Worm (Caenorhabditis elegans): Measurements from ENCODE around the gene arrd-19.

arrd-19 gene

ce11 chrV:3273577-3274100, 41.7 kb downstream of the arrd-19 start, which contains the start of gene T28A11.4:
TSS of gene T28A11.4 (plus strand) at chrV:3274050.
- TF ChIP-seq aha-1 (tag) (peak; percentile 68), unc-62 (GFP tag; optimal IDR thresholded peaks at IDR 0.05 in 1 of 2) (peak in 1 of 2 experiments; percentile 55), unc-62 (tag; optimal IDR thresholded peaks at IDR 0.05) (no peak), skn-1 (tag; optimal IDR thresholded peaks at IDR 0.05) (no peak)

ce11 chrV:3273156-3273555, 42.2 kb downstream of the arrd-19 start, which contains the start of gene T28A11.20:
TSS of gene T28A11.20 (minus strand) at chrV:3273256.
- TF ChIP-seq snpc-4 (tag; optimal IDR thresholded peaks at IDR 0.05) = no peak
- TF ChIP-seq fos-1 (tag; optimal IDR thresholded peaks at IDR 0.05) = no peak
- no peak for TF ChIP-seq nhr-28 (tag; optimal IDR thresholded peaks at IDR 0.05)
- no peak for TF ChIP-seq Y5F2A.4 (GFP tag; optimal IDR thresholded peaks at IDR 0.05)
- TF ChIP-seq dmd-8 (GFP tag; IDR thresholded peaks at IDR 0.05) = no peak
- TF ChIP-seq arid-1 (GFP tag; conservative IDR thresholded peaks at IDR 0.05) = no peak
- TF ChIP-seq dmd-9 (GFP tag; IDR thresholded peaks at IDR 0.05) = no peak
- TF ChIP-seq hmg-1.1 (GFP tag; IDR thresholded peaks at IDR 0.05) = no peak
- TF ChIP-seq nhr-25 (tag; optimal IDR thresholded peaks at IDR 0.05; ENCODE audit: borderline replicate concordance, insufficient read depth) = no peak
- no peak for TF ChIP-seq daf-19 (GFP tag; conservative IDR thresholded peaks at IDR 0.05)
- no peak for TF ChIP-seq lir-3 (tag; optimal IDR thresholded peaks at IDR 0.05)
- no peak for TF ChIP-seq ctbp-1 (GFP tag; IDR thresholded peaks at IDR 0.05)
- no peak for TF ChIP-seq mep-1 (tag; optimal IDR thresholded peaks at IDR 0.05)
- TF ChIP-seq F49E8.2 (tag; optimal IDR thresholded peaks at IDR 0.05; ENCODE audit: borderline replicate concordance) = no peak
- no peak for TF ChIP-seq ceh-32 (tag; optimal IDR thresholded peaks at IDR 0.05; ENCODE audit: poor library complexity)

ce11 chrV:3269407-3269806, 45.9 kb downstream of the arrd-19 start, which contains the start of gene T28A11.19:
TSS of gene T28A11.19 (minus strand) at chrV:3269514.
- no peak for TF ChIP-seq Y48G9A.11 (GFP tag; IDR thresholded peaks at IDR 0.05)
- no peak for TF ChIP-seq T26A8.4 (GFP tag; IDR thresholded peaks at IDR 0.05)
- TF ChIP-seq ZK546.5 (tag; optimal IDR thresholded peaks at IDR 0.05) = no peak
- TF ChIP-seq unc-62 (GFP tag; optimal IDR thresholded peaks at IDR 0.05 in 1 of 2) = peak in 1 of 2 experiments; percentile 97
- no peak for TF ChIP-seq unc-62 (tag; optimal IDR thresholded peaks at IDR 0.05)
- TF ChIP-seq aha-1 (tag) = peak; percentile 31
- no peak for TF ChIP-seq hif-1 (tag; optimal IDR thresholded peaks at IDR 0.05)
- TF ChIP-seq ceh-20 (GFP tag; IDR thresholded peaks at IDR 0.05) = no peak

- TF ChIP-seq daf-16 (GFP tag; optimal IDR thresholded peaks at IDR 0.05) (peak in 1 of 2 experiments; percentile 44), daf-16 (tag; optimal IDR thresholded peaks at IDR 0.05) (no peak), lsy-2 (tag; optimal IDR thresholded peaks at IDR 0.05) (no peak)
These were observed 47.4 kb downstream of the arrd-19 start, which contains the start of gene T28A11.18 for ce11 chrV:3267950-3268349. TSS of gene T28A11.18 (minus strand) at chrV:3268050.

- TF ChIP-seq lin-29 (GFP tag; IDR thresholded peaks at IDR 0.05) = no peak
- no peak for TF ChIP-seq hif-1 (tag; optimal IDR thresholded peaks at IDR 0.05)
- no peak for TF ChIP-seq zip-11 (GFP tag; IDR thresholded peaks at IDR 0.05)
- TF ChIP-seq Y5F2A.4 (GFP tag; optimal IDR thresholded peaks at IDR 0.05) = no peak
- TF ChIP-seq aha-1 (tag) = no peak
- no peak for TF ChIP-seq skn-1 (tag; optimal IDR thresholded peaks at IDR 0.05)
- TF ChIP-seq fkh-10 (GFP tag; optimal IDR thresholded peaks at IDR 0.05) = no peak
- no peak for TF ChIP-seq lin-1 (GFP tag; IDR thresholded peaks at IDR 0.05)
- no peak for TF ChIP-seq snpc-1.2 (GFP tag; IDR thresholded peaks at IDR 0.05)
- TF ChIP-seq spr-1 (tag; optimal IDR thresholded peaks at IDR 0.05) = no peak
- no peak for TF ChIP-seq nhr-42 (GFP tag; IDR thresholded peaks at IDR 0.05)
- no peak for TF ChIP-seq daf-16 (GFP tag; optimal IDR thresholded peaks at IDR 0.05)
- no peak for TF ChIP-seq daf-16 (tag; optimal IDR thresholded peaks at IDR 0.05)
- no peak for TF ChIP-seq ZK337.2 (GFP tag; IDR thresholded peaks at IDR 0.05)
- TF ChIP-seq ama-1 (optimal IDR thresholded peaks at IDR 0.05) = no peak
- TF ChIP-seq ceh-20 (GFP tag; IDR thresholded peaks at IDR 0.05) = no peak
- TF ChIP-seq Y105C5A.15 (GFP tag; IDR thresholded peaks at IDR 0.05) = no peak
- TF ChIP-seq vab-7 (GFP tag; IDR thresholded peaks at IDR 0.05) = no peak
- no peak for TF ChIP-seq nhr-28 (tag; optimal IDR thresholded peaks at IDR 0.05)
- TF ChIP-seq mdl-1 (tag; optimal IDR thresholded peaks at IDR 0.05) = no peak
- no peak for TF ChIP-seq nhr-111 (GFP tag; optimal IDR thresholded peaks at IDR 0.05)
These were observed 49.1 kb downstream of the arrd-19 start, which contains the start of gene T28A11.17 for ce11 chrV:3266189-3266588. TSS of gene T28A11.17 (minus strand) at chrV:3266289.
